Fruit fly (Drosophila melanogaster) whole organism, embryonic: ENCODE measurements around the gene CG32243.

ENCODE experiments used
- Atf-2 ChIP-seq: fragments of 200-800 bp; sonication (Bioruptor generic); optimal IDR thresholded peaks from 2 replicates; lab custom pipeline; 2016; ENCODE audit warnings: missing biosample characterization, missing genetic modification characterization
- CG1024 ChIP-seq: fragments of 200-800 bp; sonication (Bioruptor generic); IDR thresholded peaks from 2 replicates; pipeline ENCODE4 v1.3.6; 2022; ENCODE audit warnings: missing biosample characterization, missing genetic modification characterization
- CG10462 ChIP-seq: fragments of 200-800 bp; sonication (Bioruptor generic); optimal IDR thresholded peaks from 2 replicates; lab custom pipeline; 2016; ENCODE audit warnings: missing biosample characterization, missing genetic modification characterization
- CG11247 ChIP-seq: fragments of 200-800 bp; sonication (Bioruptor generic); IDR thresholded peaks from 2 replicates; pipeline ENCODE4 v1.3.6; 2022; ENCODE audit warnings: missing biosample characterization, missing genetic modification characterization
- CG11504 ChIP-seq: fragments of 200-800 bp; sonication (Bioruptor generic); optimal IDR thresholded peaks from 3 replicates; lab custom pipeline; 2019; ENCODE audit warnings: missing biosample characterization, mild to moderate bottlenecking, missing genetic modification characterization, moderate library complexity
- CG12769 ChIP-seq: fragments of 200-800 bp; sonication (Bioruptor generic); optimal IDR thresholded peaks from 2 replicates; lab custom pipeline; 2019; ENCODE audit warnings: missing biosample characterization, mild to moderate bottlenecking, missing genetic modification characterization, moderate library complexity
- CG14014 ChIP-seq: fragments of 200-800 bp; sonication (Bioruptor generic); IDR thresholded peaks from 2 replicates; pipeline ENCODE4 v1.3.6; 2022; ENCODE audit warnings: missing biosample characterization, missing genetic modification characterization
- CG14441 ChIP-seq: fragments of 200-800 bp; sonication (Bioruptor generic); IDR thresholded peaks from 2 replicates; pipeline ENCODE4 v1.3.6; 2022; ENCODE audit warnings: missing biosample characterization, missing genetic modification characterization
- CG15011 ChIP-seq: fragments of 200-800 bp; sonication (Bioruptor generic); optimal IDR thresholded peaks from 3 replicates; lab custom pipeline; 2018; ENCODE audit warnings: missing biosample characterization, mild to moderate bottlenecking, missing genetic modification characterization
- CG15073 ChIP-seq: fragments of 200-800 bp; sonication (Bioruptor generic); optimal IDR thresholded peaks from 2 replicates; lab custom pipeline; 2016; ENCODE audit warnings: missing biosample characterization, missing genetic modification characterization
- CG16779 ChIP-seq: fragments of 200-800 bp; sonication (Bioruptor generic); IDR thresholded peaks from 2 replicates; pipeline ENCODE4 v1.3.6; 2022; ENCODE audit warnings: missing biosample characterization, missing genetic modification characterization
- CG16815 ChIP-seq: fragments of 200-800 bp; sonication (Bioruptor generic); optimal IDR thresholded peaks from 3 replicates; lab custom pipeline; 2017; ENCODE audit warnings: missing biosample characterization, mild to moderate bottlenecking, missing genetic modification characterization
- CG17612 ChIP-seq: fragments of 200-800 bp; sonication (Bioruptor generic); IDR thresholded peaks from 2 replicates; pipeline ENCODE4 v1.3.6; 2022; ENCODE audit warnings: missing biosample characterization, missing genetic modification characterization
- CG3065 ChIP-seq: fragments of 200-800 bp; sonication (Bioruptor generic); optimal IDR thresholded peaks from 2 replicates; lab custom pipeline; 2016; ENCODE audit warnings: missing biosample characterization, missing genetic modification characterization
- CG31224 ChIP-seq: fragments of 200-800 bp; sonication (Bioruptor generic); IDR thresholded peaks from 2 replicates; pipeline ENCODE4 v1.3.6; 2022; ENCODE audit warnings: missing biosample characterization, missing genetic modification characterization
- CG43689 ChIP-seq: fragments of 200-800 bp; sonication (Bioruptor generic); IDR thresholded peaks from 2 replicates; pipeline ENCODE4 v1.3.6; 2022; ENCODE audit warnings: missing biosample characterization, missing genetic modification characterization
- CG6254 ChIP-seq: fragments of 200-800 bp; sonication (Bioruptor generic); optimal IDR thresholded peaks from 3 replicates; lab custom pipeline; 2017; ENCODE audit warnings: mild to moderate bottlenecking, missing biosample characterization, missing genetic modification reagents, missing genetic modification characterization
- CG6854 ChIP-seq: fragments of 200-800 bp; sonication (Bioruptor generic); optimal IDR thresholded peaks from 3 replicates; lab custom pipeline; 2017; ENCODE audit warnings: missing biosample characterization, mild to moderate bottlenecking, missing genetic modification characterization
- CG7745 ChIP-seq: fragments of 200-800 bp; sonication (Bioruptor generic); optimal IDR thresholded peaks from 2 replicates; lab custom pipeline; 2018; ENCODE audit warnings: missing biosample characterization, mild to moderate bottlenecking, missing genetic modification characterization, moderate library complexity
- CG8359 ChIP-seq: fragments of 200-800 bp; sonication (Bioruptor generic); optimal IDR thresholded peaks from 2 replicates; lab custom pipeline; 2017; ENCODE audit warnings: missing biosample characterization, mild to moderate bottlenecking, missing genetic modification characterization, borderline replicate concordance
- CG9876 ChIP-seq: fragments of 200-800 bp; sonication (Bioruptor generic); optimal IDR thresholded peaks from 2 replicates; lab custom pipeline; 2016; ENCODE audit warnings: missing biosample characterization, missing genetic modification characterization
- Dek ChIP-seq: fragments of 200-800 bp; sonication (Bioruptor generic); optimal IDR thresholded peaks from 3 replicates; lab custom pipeline; 2019; ENCODE audit warnings: missing biosample characterization, mild to moderate bottlenecking, missing genetic modification characterization, moderate library complexity
- HLH3B ChIP-seq: fragments of 200-800 bp; sonication (Bioruptor generic); IDR thresholded peaks from 2 replicates; pipeline ENCODE4 v1.3.6; 2022; ENCODE audit warnings: missing biosample characterization, missing genetic modification characterization
- Jarid2 ChIP-seq: fragments of 200-800 bp; sonication (Bioruptor generic); optimal IDR thresholded peaks from 3 replicates; lab custom pipeline; 2017; ENCODE audit warnings: mild to moderate bottlenecking, missing biosample characterization, missing genetic modification reagents, missing genetic modification characterization
- Lpt ChIP-seq: fragments of >200 bp; optimal IDR thresholded peaks from 2 replicates; lab custom pipeline; 2018; ENCODE audit warnings: missing biosample characterization, missing genetic modification characterization
- MESR4 ChIP-seq: fragments of 200-800 bp; sonication (Bioruptor generic); optimal IDR thresholded peaks from 2 replicates; lab custom pipeline; 2018; ENCODE audit warnings: missing biosample characterization, mild to moderate bottlenecking, missing genetic modification characterization, moderate library complexity
- Mad ChIP-seq: fragments of 200-800 bp; sonication (Bioruptor generic); optimal IDR thresholded peaks from 2 replicates; lab custom pipeline; 2016; ENCODE audit warnings: missing biosample characterization, missing genetic modification characterization
- Med ChIP-seq: fragments of 200-800 bp; sonication (Bioruptor generic); peaks from one replicate; lab custom pipeline; 2016; ENCODE audit warnings: missing biosample characterization, missing genetic modification characterization, mild to moderate bottlenecking, inconsistent platforms, moderate library complexity
- Mrtf ChIP-seq: fragments of 200-800 bp; sonication (Bioruptor generic); IDR thresholded peaks from 3 replicates; pipeline ENCODE4 v1.3.6; 2022; ENCODE audit warnings: missing biosample characterization, missing genetic modification characterization
- NfI ChIP-seq: fragments of 200-800 bp; sonication (Bioruptor generic); optimal IDR thresholded peaks from 3 replicates; lab custom pipeline; 2018; ENCODE audit warnings: missing biosample characterization, mild to moderate bottlenecking, missing genetic modification characterization, moderate library complexity
- Tbp ChIP-seq: fragments of >200 bp; optimal IDR thresholded peaks from 2 replicates; lab custom pipeline; 2018; ENCODE audit warnings: missing biosample characterization, missing genetic modification characterization
- cad ChIP-seq: fragments of >200 bp; optimal IDR thresholded peaks from 2 replicates; lab custom pipeline; 2017; ENCODE audit warnings: missing biosample characterization, missing genetic modification characterization
- cas ChIP-seq: fragments of 200-800 bp; sonication (Bioruptor generic); IDR thresholded peaks from 2 replicates; pipeline ENCODE4 v1.3.6; 2022; ENCODE audit warnings: missing biosample characterization, missing genetic modification characterization
- ci ChIP-seq: fragments of 200-800 bp; sonication (Bioruptor generic); IDR thresholded peaks from 3 replicates; pipeline ENCODE4 v1.3.6; 2022; ENCODE audit warnings: missing biosample characterization, missing genetic modification characterization
- corto ChIP-seq: fragments of 200-800 bp; sonication (Bioruptor generic); optimal IDR thresholded peaks from 2 replicates; lab custom pipeline; 2016; ENCODE audit warnings: missing biosample characterization, mild to moderate bottlenecking, missing genetic modification characterization, moderate library complexity
- disco-r ChIP-seq: fragments of 200-800 bp; sonication (Bioruptor generic); optimal IDR thresholded peaks from 2 replicates; lab custom pipeline; 2016; ENCODE audit warnings: missing biosample characterization, missing genetic modification characterization
- fru ChIP-seq: fragments of >200 bp; optimal IDR thresholded peaks from 2 replicates; lab custom pipeline; 2017
- ftz-f1 ChIP-seq: fragments of 200-800 bp; sonication (Bioruptor generic); optimal IDR thresholded peaks from 2 replicates; lab custom pipeline; 2016; ENCODE audit warnings: missing biosample characterization, missing genetic modification characterization
- gfzf ChIP-seq: fragments of 200-800 bp; sonication (Bioruptor generic); optimal IDR thresholded peaks from 2 replicates; lab custom pipeline; 2016; ENCODE audit warnings: missing biosample characterization, mild to moderate bottlenecking, missing genetic modification characterization, moderate library complexity
- ham ChIP-seq: fragments of 200-800 bp; sonication (Bioruptor generic); IDR thresholded peaks from 2 replicates; pipeline ENCODE4 v1.3.6; 2022; ENCODE audit warnings: missing biosample characterization, missing genetic modification characterization
- ind ChIP-seq: fragments of 200-800 bp; sonication (Bioruptor generic); optimal IDR thresholded peaks from 3 replicates; lab custom pipeline; 2016; ENCODE audit warnings: missing biosample characterization, missing genetic modification characterization
- jing ChIP-seq: fragments of 200-800 bp; sonication (Bioruptor generic); optimal IDR thresholded peaks from 2 replicates; lab custom pipeline; 2018; ENCODE audit warnings: missing biosample characterization, mild to moderate bottlenecking, missing genetic modification characterization
- kah ChIP-seq: fragments of 200-800 bp; sonication (Bioruptor generic); optimal IDR thresholded peaks from 2 replicates; lab custom pipeline; 2018; ENCODE audit warnings: missing biosample characterization, mild to moderate bottlenecking, missing genetic modification characterization
- luna ChIP-seq: fragments of 200-800 bp; sonication (Bioruptor generic); optimal IDR thresholded peaks from 2 replicates; lab custom pipeline; 2016; ENCODE audit warnings: missing biosample characterization, missing genetic modification characterization
- mam ChIP-seq: fragments of 200-800 bp; sonication (Bioruptor generic); optimal IDR thresholded peaks from 3 replicates; lab custom pipeline; 2016; ENCODE audit warnings: missing biosample characterization, missing genetic modification characterization
- nmo ChIP-seq: fragments of 200-800 bp; sonication (Bioruptor generic); optimal IDR thresholded peaks from 2 replicates; lab custom pipeline; 2018; ENCODE audit warnings: missing biosample characterization, mild to moderate bottlenecking, missing genetic modification characterization, moderate library complexity
- oc ChIP-seq: fragments of 200-800 bp; sonication (Bioruptor generic); optimal IDR thresholded peaks from 2 replicates; lab custom pipeline; 2018; ENCODE audit warnings: missing biosample characterization, mild to moderate bottlenecking, missing genetic modification characterization, moderate library complexity
- org-1 ChIP-seq: fragments of 200-800 bp; sonication (Bioruptor generic); optimal IDR thresholded peaks from 2 replicates; lab custom pipeline; 2017; ENCODE audit warnings: missing biosample characterization, missing genetic modification characterization
- rib ChIP-seq: fragments of 200-800 bp; sonication (Bioruptor generic); IDR thresholded peaks from 2 replicates; pipeline ENCODE4 v1.3.6; 2022; ENCODE audit warnings: missing biosample characterization, missing genetic modification characterization
- row ChIP-seq: fragments of 200-800 bp; sonication (Bioruptor generic); IDR thresholded peaks from 3 replicates; pipeline ENCODE4 v1.3.6; 2022; ENCODE audit warnings: missing biosample characterization, missing genetic modification characterization
- tgo ChIP-seq: fragments of 200-800 bp; sonication (Bioruptor generic); IDR thresholded peaks from 3 replicates; pipeline ENCODE4 v1.3.6; 2022; ENCODE audit warnings: missing biosample characterization, missing genetic modification characterization
- unpg ChIP-seq: fragments of 200-800 bp; sonication (Bioruptor generic); optimal IDR thresholded peaks from 3 replicates; lab custom pipeline; 2018; ENCODE audit warnings: missing biosample characterization, mild to moderate bottlenecking, missing genetic modification characterization, moderate library complexity
- wdn ChIP-seq: fragments of 200-800 bp; sonication (Bioruptor generic); IDR thresholded peaks from 2 replicates; pipeline ENCODE4 v1.3.6; 2022; ENCODE audit warnings: missing biosample characterization, missing genetic modification characterization
- zfh2 ChIP-seq: fragments of 200-800 bp; sonication (Bioruptor generic); optimal IDR thresholded peaks from 2 replicates; lab custom pipeline; 2016; ENCODE audit warnings: missing biosample characterization, missing genetic modification characterization

Gene CG32243

DNA sequence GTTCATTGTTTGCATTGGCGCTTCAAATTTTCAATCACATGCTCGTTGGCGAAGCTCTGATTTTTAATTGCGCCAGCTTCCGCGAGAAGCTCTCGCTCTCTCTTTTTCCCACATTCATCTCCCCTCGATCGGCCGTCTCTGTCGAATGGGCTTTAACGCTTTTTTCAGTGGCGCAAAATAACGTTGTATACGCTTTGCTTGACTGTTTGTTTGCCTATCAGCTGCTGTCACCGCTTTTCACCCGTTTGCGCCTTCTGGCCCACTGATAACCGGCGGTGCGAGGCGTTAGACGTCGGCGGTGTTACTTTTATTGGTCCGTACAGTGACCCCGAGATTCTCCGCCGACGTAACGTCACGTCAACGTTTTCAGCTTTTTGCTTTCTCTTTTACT is 2.8 kb upstream of the CG32243 start (continued):
- no peak for TF ChIP-seq CG16815 (GFP tag; lab: Kevin White, UChicago)
- TF ChIP-seq Tbp (GFP tag; lab: Kevin White, UChicago), result no peak
- TF ChIP-seq tgo (GFP tag; lab: Robert Waterston, UW), result no peak
- TF ChIP-seq mam (GFP tag; lab: Kevin White, UChicago), result no peak
- TF ChIP-seq wdn (GFP tag; lab: Robert Waterston, UW), result no peak
- TF ChIP-seq org-1 (GFP tag; lab: Kevin White, UChicago), result no peak
- peak; percentile 16 for TF ChIP-seq CG12769
- no peak for TF ChIP-seq CG11504 (tag; lab: Kevin White, UChicago)
- no peak for TF ChIP-seq CG15073
- TF ChIP-seq CG6254 (GFP tag; lab: Kevin White, UChicago), result no peak
- TF ChIP-seq Lpt (GFP tag; lab: Kevin White, UChicago), result no peak
- no peak for TF ChIP-seq ind (GFP tag; lab: Kevin White, UChicago)
- TF ChIP-seq HLH3B, result no peak
- TF ChIP-seq ham (GFP tag; lab: Robert Waterston, UW), result no peak
- no peak for TF ChIP-seq CG31224 (GFP tag; lab: Robert Waterston, UW)
- TF ChIP-seq CG7745 (tag; lab: Kevin White, UChicago), result no peak
- peak; percentile 7 for TF ChIP-seq ftz-f1 (GFP tag; lab: Kevin White, UChicago)
- TF ChIP-seq CG1024 (GFP tag; lab: Robert Waterston, UW), result no peak
- TF ChIP-seq CG9876 (GFP tag; lab: Kevin White, UChicago), result no peak
- TF ChIP-seq row, result no peak
- no peak for TF ChIP-seq CG43689 (GFP tag; lab: Robert Waterston, UW)
- TF ChIP-seq CG14441, result 0 out of 2 replicates have a peak, but pooled peaks have one; percentile 14
- no peak for TF ChIP-seq kah (GFP tag; lab: Kevin White, UChicago)
- TF ChIP-seq CG3065, result no peak
- no peak for TF ChIP-seq NfI (GFP tag; lab: Kevin White, UChicago)
- no peak for TF ChIP-seq CG10462
- TF ChIP-seq disco-r (GFP tag; lab: Kevin White, UChicago), result no peak
- TF ChIP-seq oc (tag; lab: Kevin White, UChicago), result peak; percentile 13
- no peak for TF ChIP-seq jing (GFP tag; lab: Kevin White, UChicago)
- TF ChIP-seq Dek (tag; lab: Kevin White, UChicago), result no peak
- TF ChIP-seq luna, result no peak
- no peak for TF ChIP-seq MESR4 (GFP tag; lab: Kevin White, UChicago)
- no peak for TF ChIP-seq cad (GFP tag; lab: Kevin White, UChicago)
- peak; percentile 78 for TF ChIP-seq Med (GFP tag; lab: Kevin White, UChicago)
- no peak for TF ChIP-seq CG8359
- no peak for TF ChIP-seq CG17612 (GFP tag; lab: Robert Waterston, UW)
- TF ChIP-seq CG14014 (GFP tag; lab: Robert Waterston, UW), result no peak
- 0 out of 3 replicates have a peak, but pooled peaks have one; percentile 35 for TF ChIP-seq ci (GFP tag; lab: Robert Waterston, UW)
- TF ChIP-seq cas, result no peak
- TF ChIP-seq CG15011 (GFP tag; lab: Kevin White, UChicago), result no peak
- no peak for TF ChIP-seq CG16779 (GFP tag; lab: Robert Waterston, UW)
- no peak for TF ChIP-seq Atf-2
- no peak for TF ChIP-seq corto
- no peak for TF ChIP-seq CG11247 (GFP tag; lab: Robert Waterston, UW)
- TF ChIP-seq Mad, result no peak
- no peak for TF ChIP-seq rib (GFP tag; lab: Robert Waterston, UW)
- no peak for TF ChIP-seq zfh2 (GFP tag; lab: Kevin White, UChicago)
- TF ChIP-seq Mrtf (GFP tag; lab: Robert Waterston, UW), result no peak
- no peak for TF ChIP-seq gfzf
- TF ChIP-seq Jarid2 (GFP tag; lab: Kevin White, UChicago), result no peak
- no peak for TF ChIP-seq CG6854 (GFP tag; lab: Kevin White, UChicago)
- TF ChIP-seq unpg (GFP tag; lab: Kevin White, UChicago), result no peak
- no peak for TF ChIP-seq nmo (GFP tag; lab: Kevin White, UChicago)
- TF ChIP-seq fru (lab: Kevin White, UChicago), result no peak
